Fruit fly (Drosophila melanogaster): ENCODE results near the gene Adss.
A peak's percentile ranks its signal among the peaks of the same experiment; 100 is the strongest.

DNA sequence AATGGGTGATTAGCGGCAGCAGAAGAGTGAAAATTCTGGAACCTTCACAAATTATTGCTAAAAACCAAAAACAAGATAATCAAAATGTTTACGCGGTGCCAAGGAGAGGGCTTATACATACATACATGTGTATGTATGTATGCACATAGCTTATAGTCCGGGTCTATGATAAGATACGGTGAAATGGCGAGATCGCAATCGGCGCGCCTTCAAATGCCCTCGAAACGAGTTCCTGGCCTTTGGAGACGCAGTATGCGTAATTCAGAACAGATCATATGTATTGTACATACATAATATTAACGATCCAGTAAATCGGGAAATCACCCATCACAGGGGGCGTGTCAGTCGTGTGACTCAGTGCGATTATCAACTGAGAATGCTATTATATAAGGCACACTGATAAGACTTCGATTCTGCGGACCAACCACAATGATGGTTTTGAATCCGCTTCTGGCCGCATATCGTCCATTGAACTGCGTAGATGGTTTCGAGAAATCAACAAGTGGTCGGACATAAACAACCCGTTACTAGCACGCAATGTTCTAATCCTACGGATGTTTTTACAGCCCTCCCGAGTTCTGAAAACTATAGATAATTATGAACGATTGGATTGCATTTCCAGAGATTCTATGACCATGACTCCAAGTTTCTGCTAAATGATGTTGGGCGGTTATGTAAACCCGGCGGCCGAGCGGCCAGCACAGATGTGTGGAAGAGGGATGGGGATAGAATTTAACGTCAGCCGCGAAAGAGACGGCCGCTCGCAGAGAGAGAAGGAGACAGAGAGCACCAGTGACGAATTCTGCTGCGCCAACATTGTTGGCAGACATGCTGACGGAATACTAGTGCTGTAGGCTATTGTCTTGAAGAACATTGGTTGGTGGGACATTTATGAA is 1.6 kb downstream of the Adss start:
- TF ChIP-seq gl (tag; optimal IDR thresholded peaks at IDR 0.05) = no peak
- no peak for TF ChIP-seq CG34367 (tag; optimal IDR thresholded peaks at IDR 0.05)
- no peak for TF ChIP-seq D1 (tag; optimal IDR thresholded peaks at IDR 0.05)
- peak; percentile 96 for TF ChIP-seq EcR (GFP tag; optimal IDR thresholded peaks at IDR 0.05)
- no peak for TF ChIP-seq Pif1B (GFP tag; optimal IDR thresholded peaks at IDR 0.05)
- no peak for TF ChIP-seq Ets98B (GFP tag; IDR thresholded peaks at IDR 0.05)
- TF ChIP-seq CG13204 (GFP tag; optimal IDR thresholded peaks at IDR 0.05) = peak; percentile 81

Data from whole organism, pupa.